Worm (Caenorhabditis elegans): Measurements from ENCODE around the gene C53C11.2.

DNA sequence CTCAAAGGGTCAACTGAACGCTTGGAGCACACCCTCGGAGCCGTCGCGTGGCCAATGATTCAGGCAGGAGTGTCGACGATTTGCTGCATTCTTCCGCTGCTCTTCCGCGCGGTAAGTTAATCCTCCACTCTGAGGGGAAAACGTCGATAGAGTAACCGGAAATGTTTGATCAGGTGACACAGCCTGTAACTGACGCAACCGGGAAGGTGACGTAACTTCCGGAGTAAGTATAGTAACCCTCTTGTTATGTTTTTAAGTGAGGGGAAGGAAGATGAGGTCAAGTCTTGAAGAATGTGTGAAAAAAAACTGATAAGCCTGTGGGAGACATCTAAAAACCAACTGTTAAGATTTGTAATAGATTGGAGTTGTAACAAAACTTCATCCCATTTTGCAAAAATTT lies 11.5 kb upstream of the C53C11.2 start:
- TF ChIP-seq Y55F3AM.14 (GFP tag; optimal IDR thresholded peaks at IDR 0.05) (no peak), nhr-11 (tag; optimal IDR thresholded peaks at IDR 0.05) (no peak), unc-62 (GFP tag; optimal IDR thresholded peaks at IDR 0.05) (no peak), ztf-4 (tag; optimal IDR thresholded peaks at IDR 0.05) (no peak), blmp-1 (tag; optimal IDR thresholded peaks at IDR 0.05; ENCODE audit: insufficient read depth) (no peak), mbf-1 (tag; optimal IDR thresholded peaks at IDR 0.05) (no peak), ama-1 (optimal IDR thresholded peaks at IDR 0.05) (no peak), mdl-1 (tag; optimal IDR thresholded peaks at IDR 0.05) (no peak), nhr-23 (tag; optimal IDR thresholded peaks at IDR 0.05) (no peak), elt-3 (tag; optimal IDR thresholded peaks at IDR 0.05) (no peak), nhr-6 (tag; optimal IDR thresholded peaks at IDR 0.05) (no peak), skn-1 (tag; optimal IDR thresholded peaks at IDR 0.05) (no peak)

All from whole organism, L2 larva.